Worm (Caenorhabditis elegans): ENCODE measurements around the gene sek-4.

Gene sek-4

ce11 chrX:5377307-5377706 is 2.4 kb downstream of the sek-4 start, which contains the start of gene sek-5:
Gene sek-5 (plus strand): TSS chrX:5377607.
- TF ChIP-seq zip-8 (tag; optimal IDR thresholded peaks at IDR 0.05): no peak
- no peak for TF ChIP-seq nhr-2 (tag; optimal IDR thresholded peaks at IDR 0.05)
- TF ChIP-seq nhr-76 (tag; optimal IDR thresholded peaks at IDR 0.05): no peak
- no peak for TF ChIP-seq nhr-237 (tag; optimal IDR thresholded peaks at IDR 0.05)
- no peak for TF ChIP-seq ceh-43 (GFP tag; optimal IDR thresholded peaks at IDR 0.05)
- no peak for TF ChIP-seq lin-32 (GFP tag; optimal IDR thresholded peaks at IDR 0.05)
- TF ChIP-seq snpc-4 (tag; optimal IDR thresholded peaks at IDR 0.05): no peak
- TF ChIP-seq sem-2 (GFP tag; optimal IDR thresholded peaks at IDR 0.05): no peak
- TF ChIP-seq flh-1 (GFP tag; optimal IDR thresholded peaks at IDR 0.05): no peak
- TF ChIP-seq lin-13 (tag; optimal IDR thresholded peaks at IDR 0.05): no peak

ce11 chrX:5382778-5383177 is 7.9 kb downstream of the sek-4 start:
- TF ChIP-seq snpc-4 (tag; optimal IDR thresholded peaks at IDR 0.05) (no peak), cnd-1 (tag; optimal IDR thresholded peaks at IDR 0.05) (no peak), ceh-43 (GFP tag; optimal IDR thresholded peaks at IDR 0.05) (no peak), drap-1 (GFP tag; optimal IDR thresholded peaks at IDR 0.05) (no peak), unc-62 (GFP tag; optimal IDR thresholded peaks at IDR 0.05) (no peak), sptf-1 (tag; optimal IDR thresholded peaks at IDR 0.05) (no peak), blmp-1 (tag; optimal IDR thresholded peaks at IDR 0.05) (no peak), nhr-237 (tag; optimal IDR thresholded peaks at IDR 0.05) (no peak), zip-8 (tag; optimal IDR thresholded peaks at IDR 0.05) (no peak)

DNA sequence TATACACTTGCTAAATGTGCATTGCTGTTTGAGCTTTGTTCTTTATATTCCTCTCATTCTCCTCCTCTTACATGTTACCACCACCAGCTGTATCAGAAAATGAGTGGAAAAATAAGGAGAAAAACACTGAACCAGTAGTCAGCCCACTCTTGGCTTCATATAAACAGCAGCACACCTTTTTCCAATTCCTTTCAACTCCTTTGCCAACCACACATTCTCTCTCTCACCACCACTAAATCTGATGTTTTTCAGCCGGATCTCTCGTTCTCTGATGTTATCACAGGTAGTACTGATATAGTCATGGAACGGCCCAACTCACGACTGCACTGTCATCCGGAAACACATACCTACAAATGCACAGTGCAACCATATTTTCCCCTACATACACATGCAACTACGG is 11.7 kb downstream of the sek-4 start, which contains the start of gene kcnl-3:
Gene kcnl-3 (plus strand): TSS at position 301 of the 400 bp plus-strand sequence.
- TF ChIP-seq mep-1 (tag; optimal IDR thresholded peaks at IDR 0.05) (no peak), flh-1 (GFP tag; optimal IDR thresholded peaks at IDR 0.05) (no peak), ceh-39 (tag; optimal IDR thresholded peaks at IDR 0.05) (no peak), ham-2 (GFP tag; optimal IDR thresholded peaks at IDR 0.05) (no peak), unc-120 (tag; optimal IDR thresholded peaks at IDR 0.05; ENCODE audit: poor library complexity, severe bottlenecking) (no peak), sptf-1 (tag; optimal IDR thresholded peaks at IDR 0.05) (no peak), ces-1 (GFP tag; optimal IDR thresholded peaks at IDR 0.05) (no peak), elt-3 (tag; optimal IDR thresholded peaks at IDR 0.05) (no peak), snpc-4 (tag; optimal IDR thresholded peaks at IDR 0.05) (no peak), nhr-237 (tag; optimal IDR thresholded peaks at IDR 0.05) (no peak), hlh-1 (tag; optimal IDR thresholded peaks at IDR 0.05) (no peak), pha-4 (tag; optimal IDR thresholded peaks at IDR 0.05) (no peak), ceh-83 (GFP tag; optimal IDR thresholded peaks at IDR 0.05) (no peak)

- TF ChIP-seq elt-3 (tag; optimal IDR thresholded peaks at IDR 0.05): no peak
- TF ChIP-seq nhr-76 (tag; optimal IDR thresholded peaks at IDR 0.05): no peak
- TF ChIP-seq lin-32 (GFP tag; optimal IDR thresholded peaks at IDR 0.05): no peak
- no peak for TF ChIP-seq pha-4 (tag; optimal IDR thresholded peaks at IDR 0.05)
- no peak for TF ChIP-seq unc-120 (tag; optimal IDR thresholded peaks at IDR 0.05; ENCODE audit: poor library complexity, severe bottlenecking)
- TF ChIP-seq nhr-237 (tag; optimal IDR thresholded peaks at IDR 0.05): no peak
Observed at ce11 chrX:5387629-5388028, 12.8 kb downstream of the sek-4 start.

- TF ChIP-seq M03D4.4 (tag; optimal IDR thresholded peaks at IDR 0.05) (no peak), ces-1 (GFP tag; optimal IDR thresholded peaks at IDR 0.05) (no peak), lin-13 (tag; optimal IDR thresholded peaks at IDR 0.05) (no peak), pha-4 (tag; optimal IDR thresholded peaks at IDR 0.05) (no peak), mab-5 (tag; optimal IDR thresholded peaks at IDR 0.05) (no peak), mls-2 (tag; optimal IDR thresholded peaks at IDR 0.05) (no peak), ceh-83 (GFP tag; optimal IDR thresholded peaks at IDR 0.05) (no peak), blmp-1 (tag; optimal IDR thresholded peaks at IDR 0.05) (no peak), mep-1 (tag; optimal IDR thresholded peaks at IDR 0.05) (no peak), cnd-1 (tag; optimal IDR thresholded peaks at IDR 0.05) (no peak), nhr-76 (tag; optimal IDR thresholded peaks at IDR 0.05) (no peak), hlh-1 (tag; optimal IDR thresholded peaks at IDR 0.05) (no peak), sptf-1 (tag; optimal IDR thresholded peaks at IDR 0.05) (no peak), ztf-11 (tag; optimal IDR thresholded peaks at IDR 0.05) (no peak), ham-2 (GFP tag; optimal IDR thresholded peaks at IDR 0.05) (no peak), lin-32 (GFP tag; optimal IDR thresholded peaks at IDR 0.05) (no peak), elt-3 (tag; optimal IDR thresholded peaks at IDR 0.05) (no peak), ceh-43 (GFP tag; optimal IDR thresholded peaks at IDR 0.05) (no peak), tbx-8 (GFP tag; optimal IDR thresholded peaks at IDR 0.05) (no peak), nhr-28 (tag; optimal IDR thresholded peaks at IDR 0.05) (no peak)
Observed at ce11 chrX:5397300-5397699, 22.4 kb downstream of the sek-4 start, which contains the start of gene C03F11.2. Gene C03F11.2 (minus strand): TSS chrX:5397400.
